Worm (Caenorhabditis elegans) whole organism, mixed stage, embryonic: ENCODE data around the gene F55C12.19.

ENCODE experiments used
- M03D4.4 ChIP-seq: sonication (generic microtip); optimal IDR thresholded peaks from 2 replicates; lab custom pipeline; 2017; ENCODE audit warnings: mild to moderate bottlenecking, missing genetic modification characterization, missing compliant biosample characterization
- bed-3 ChIP-seq: fragments of 200-800 bp; sonication (Bioruptor generic); optimal IDR thresholded peaks from 3 replicates; lab custom pipeline; 2018; ENCODE audit warnings: mild to moderate bottlenecking, missing genetic modification characterization, moderate library complexity, missing compliant biosample characterization
- blmp-1 ChIP-seq: fragments of 150-350 bp; optimal IDR thresholded peaks from 2 replicates; lab custom pipeline; 2014; ENCODE audit warnings: missing biosample characterization, missing genetic modification characterization
- ceh-39 ChIP-seq: fragments of 150-350 bp; optimal IDR thresholded peaks from 2 replicates; lab custom pipeline; 2014; ENCODE audit warnings: missing biosample characterization, missing genetic modification characterization
- ceh-43 ChIP-seq: fragments of 200-800 bp; sonication (Bioruptor generic); optimal IDR thresholded peaks from 2 replicates; lab custom pipeline; 2018; ENCODE audit warnings: mild to moderate bottlenecking, missing genetic modification characterization, moderate library complexity, missing compliant biosample characterization
- ces-1 ChIP-seq: fragments of 150-350 bp; optimal IDR thresholded peaks from 2 replicates; lab custom pipeline; 2014; ENCODE audit warnings: missing biosample characterization, missing genetic modification reagents, missing genetic modification characterization
- cnd-1 ChIP-seq: fragments of 200-800 bp; sonication (Bioruptor generic); optimal IDR thresholded peaks from 2 replicates; lab custom pipeline; 2018; ENCODE audit warnings: mild to moderate bottlenecking, missing genetic modification characterization, missing compliant biosample characterization
- drap-1 ChIP-seq: fragments of 200-800 bp; sonication (Bioruptor generic); optimal IDR thresholded peaks from 3 replicates; lab custom pipeline; 2018; ENCODE audit warnings: mild to moderate bottlenecking, missing genetic modification characterization, missing compliant biosample characterization
- elt-1 ChIP-seq: sonication (generic microtip); optimal IDR thresholded peaks from 2 replicates; lab custom pipeline; 2017; ENCODE audit warnings: missing genetic modification characterization, mild to moderate bottlenecking, missing compliant biosample characterization, antibody characterized with exemption, moderate library complexity, borderline replicate concordance; ENCODE audit not compliant: insufficient read depth
- elt-3 ChIP-seq: fragments of 150-350 bp; optimal IDR thresholded peaks from 2 replicates; lab custom pipeline; 2014; ENCODE audit warnings: missing biosample characterization, missing genetic modification characterization
- ham-2 ChIP-seq: fragments of 200-800 bp; sonication (Bioruptor generic); optimal IDR thresholded peaks from 2 replicates; lab custom pipeline; 2018; ENCODE audit warnings: mild to moderate bottlenecking, missing genetic modification characterization, missing compliant biosample characterization
- hlh-1 ChIP-seq: fragments of 150-350 bp; optimal IDR thresholded peaks from 2 replicates; lab custom pipeline; 2014; ENCODE audit warnings: missing biosample characterization, missing genetic modification reagents, missing genetic modification characterization
- lin-13 ChIP-seq: fragments of 150-350 bp; optimal IDR thresholded peaks from 2 replicates; lab custom pipeline; 2014; ENCODE audit warnings: missing biosample characterization, missing genetic modification characterization
- lin-32 ChIP-seq: fragments of 200-800 bp; sonication (Bioruptor generic); optimal IDR thresholded peaks from 2 replicates; lab custom pipeline; 2018; ENCODE audit warnings: mild to moderate bottlenecking, missing genetic modification characterization, missing compliant biosample characterization
- lsy-2 ChIP-seq: fragments of 150-350 bp; optimal IDR thresholded peaks from 2 replicates; lab custom pipeline; 2014; ENCODE audit warnings: missing biosample characterization, missing genetic modification characterization
- mab-5 ChIP-seq: fragments of 150-350 bp; optimal IDR thresholded peaks from 2 replicates; lab custom pipeline; 2014; ENCODE audit warnings: missing biosample characterization, missing genetic modification characterization
- mep-1 ChIP-seq: fragments of 150-350 bp; optimal IDR thresholded peaks from 2 replicates; lab custom pipeline; 2017; ENCODE audit warnings: missing biosample characterization, missing genetic modification reagents, missing genetic modification characterization, inconsistent platforms
- mls-2 ChIP-seq: sonication (generic microtip); optimal IDR thresholded peaks from 2 replicates; lab custom pipeline; 2016; ENCODE audit warnings: mild to moderate bottlenecking, missing genetic modification characterization, moderate library complexity, missing compliant biosample characterization
- nhr-2 ChIP-seq: fragments of 150-350 bp; optimal IDR thresholded peaks from 2 replicates; lab custom pipeline; 2014; ENCODE audit warnings: missing biosample characterization, missing genetic modification characterization
- nhr-237 ChIP-seq: fragments of 150-350 bp; optimal IDR thresholded peaks from 2 replicates; lab custom pipeline; 2014; ENCODE audit warnings: missing biosample characterization, missing genetic modification characterization
- nhr-28 ChIP-seq: fragments of 150-350 bp; optimal IDR thresholded peaks from 2 replicates; lab custom pipeline; 2014; ENCODE audit warnings: missing biosample characterization, missing genetic modification characterization
- nhr-76 ChIP-seq: sonication (generic microtip); optimal IDR thresholded peaks from 2 replicates; lab custom pipeline; 2017; ENCODE audit warnings: missing biosample characterization, missing genetic modification characterization
- pha-4 ChIP-seq: fragments of 150-350 bp; optimal IDR thresholded peaks from 2 replicates; lab custom pipeline; 2018; ENCODE audit warnings: missing biosample characterization, missing genetic modification reagents, missing genetic modification characterization
- sem-2 ChIP-seq: fragments of 200-800 bp; sonication (Bioruptor generic); optimal IDR thresholded peaks from 2 replicates; lab custom pipeline; 2018; ENCODE audit warnings: mild to moderate bottlenecking, missing genetic modification characterization, missing compliant biosample characterization
- sptf-1 ChIP-seq: sonication (generic microtip); optimal IDR thresholded peaks from 2 replicates; lab custom pipeline; 2017; ENCODE audit warnings: mild to moderate bottlenecking, missing genetic modification characterization, moderate library complexity, missing compliant biosample characterization
- tbx-8 ChIP-seq: fragments of 200-800 bp; sonication (Bioruptor generic); optimal IDR thresholded peaks from 2 replicates; lab custom pipeline; 2018; ENCODE audit warnings: mild to moderate bottlenecking, missing genetic modification characterization, moderate library complexity, missing compliant biosample characterization
- unc-120 ChIP-seq: sonication (generic microtip); optimal IDR thresholded peaks from 2 replicates; lab custom pipeline; 2017; ENCODE audit warnings: missing genetic modification characterization, missing compliant biosample characterization; ENCODE audit not compliant: poor library complexity, severe bottlenecking
- unc-39 ChIP-seq: fragments of 150-350 bp; optimal IDR thresholded peaks from 2 replicates; lab custom pipeline; 2014; ENCODE audit warnings: missing biosample characterization, missing genetic modification characterization
- unc-62 ChIP-seq: fragments of 150-350 bp; optimal IDR thresholded peaks from 2 replicates; lab custom pipeline; 2014; ENCODE audit warnings: missing biosample characterization, missing genetic modification reagents, missing genetic modification characterization
- zip-8 ChIP-seq: fragments of 150-350 bp; optimal IDR thresholded peaks from 2 replicates; lab custom pipeline; 2014; ENCODE audit warnings: missing biosample characterization, missing genetic modification characterization
- ztf-11 ChIP-seq: fragments of 150-350 bp; optimal IDR thresholded peaks from 2 replicates; lab custom pipeline; 2014; ENCODE audit warnings: missing biosample characterization, missing genetic modification characterization

Gene F55C12.19

DNA sequence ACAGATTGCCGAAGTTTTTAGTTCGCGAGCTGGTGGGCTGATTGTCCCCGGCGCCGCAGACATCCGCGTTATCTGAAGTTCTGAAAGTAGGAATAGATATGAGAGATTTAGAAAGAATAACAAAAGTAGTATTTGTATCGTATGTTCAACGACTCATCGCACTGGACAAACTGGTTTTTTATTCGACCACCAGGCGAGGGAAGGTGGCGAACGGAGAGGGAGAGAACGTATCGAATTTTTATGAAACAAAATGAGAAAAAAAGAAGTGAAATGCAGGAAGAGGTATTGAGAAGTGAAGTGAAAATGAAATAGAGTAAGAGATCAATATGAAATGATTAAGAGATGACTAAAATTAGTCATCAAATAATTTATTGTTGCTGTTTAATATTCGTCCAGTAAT is 38.6 kb upstream of the F55C12.19 start, which contains the start of gene tbc-2:
Gene tbc-2 (minus strand): TSS at position 80 of the 400 bp plus-strand sequence.
- TF ChIP-seq lsy-2 (tag; lab: Kevin White, UChicago), result no peak
- TF ChIP-seq bed-3 (GFP tag; lab: Kevin White, UChicago), result no peak
- TF ChIP-seq cnd-1 (tag; lab: Kevin White, UChicago), result no peak
- no peak for TF ChIP-seq mls-2 (tag; lab: Kevin White, UChicago)
- TF ChIP-seq ztf-11 (tag; lab: Kevin White, UChicago), result no peak
- TF ChIP-seq ham-2 (GFP tag; lab: Kevin White, UChicago), result no peak
- TF ChIP-seq nhr-2, result no peak
- no peak for TF ChIP-seq nhr-76 (tag; lab: Kevin White, UChicago)
- no peak for TF ChIP-seq M03D4.4 (tag; lab: Kevin White, UChicago)
- no peak for TF ChIP-seq unc-39 (tag; lab: Kevin White, UChicago)
- no peak for TF ChIP-seq lin-13
- TF ChIP-seq mep-1 (tag; lab: Kevin White, UChicago), result no peak
- TF ChIP-seq blmp-1, result no peak
- no peak for TF ChIP-seq nhr-28 (tag; lab: Kevin White, UChicago)
- TF ChIP-seq lin-32, result no peak
- TF ChIP-seq ceh-43 (GFP tag; lab: Kevin White, UChicago), result no peak

DNA sequence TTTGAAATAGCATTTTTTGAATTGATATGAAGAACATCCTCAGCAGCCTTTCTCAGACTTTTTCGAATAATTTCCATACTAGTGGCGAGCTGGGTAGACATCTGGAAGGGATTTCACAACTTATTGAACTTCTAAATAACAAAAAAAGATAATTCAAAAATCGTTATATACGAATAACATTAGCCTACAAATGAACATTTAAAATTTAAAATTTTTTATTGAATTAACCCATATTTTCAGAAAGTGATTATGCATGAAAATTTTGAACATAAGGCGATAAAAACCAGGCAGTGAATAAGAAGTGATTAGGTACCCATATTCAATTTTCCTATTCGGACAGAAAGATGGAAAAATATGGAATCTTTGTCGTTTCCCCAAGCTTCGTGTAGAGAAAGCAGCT is 37.5 kb upstream of the F55C12.19 start, which contains the start of gene ZK1248.11:
Gene ZK1248.11 (minus strand): TSS at position 101 of the 400 bp plus-strand sequence.
- TF ChIP-seq unc-39 (tag; lab: Kevin White, UChicago) (no peak), sem-2 (GFP tag; lab: Kevin White, UChicago) (no peak), unc-120 (tag; lab: Kevin White, UChicago) (no peak), cnd-1 (tag; lab: Kevin White, UChicago) (no peak), M03D4.4 (tag; lab: Kevin White, UChicago) (no peak), mab-5 (no peak), hlh-1 (tag; lab: Kevin White, UChicago) (no peak)
- TF ChIP-seq, all 35 proteins: peak for 0

DNA sequence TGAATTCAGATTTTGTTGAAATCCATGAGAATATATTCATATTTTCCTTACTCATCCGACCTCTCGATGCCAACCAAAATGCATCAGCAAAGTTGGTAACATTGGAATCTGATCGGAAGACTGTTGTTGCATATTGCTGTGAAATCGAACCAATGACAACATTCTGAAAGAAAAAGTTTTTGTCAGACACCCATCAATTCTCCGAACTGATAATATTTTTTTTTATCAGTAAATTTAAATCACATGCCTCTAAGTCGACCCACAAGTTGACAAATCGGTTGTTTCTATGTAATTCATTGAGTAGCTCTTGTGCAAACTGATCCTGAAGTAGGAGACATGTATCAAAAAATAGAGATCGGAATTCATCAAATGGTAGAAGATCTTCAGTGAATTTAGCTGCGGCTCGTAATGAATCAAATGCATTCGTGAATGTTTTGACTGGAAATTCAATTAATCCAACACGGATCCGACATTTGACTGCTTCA is 36.0 kb upstream of the F55C12.19 start, which contains the start of gene col-74:
Gene col-74 (plus strand): TSS at position 435 of the 485 bp plus-strand sequence.
- TF ChIP-seq ces-1 (GFP tag; lab: Kevin White, UChicago) (no peak), sem-2 (GFP tag; lab: Kevin White, UChicago) (no peak), M03D4.4 (tag; lab: Kevin White, UChicago) (no peak), ztf-11 (tag; lab: Kevin White, UChicago) (no peak), unc-62 (no peak), hlh-1 (tag; lab: Kevin White, UChicago) (no peak), bed-3 (GFP tag; lab: Kevin White, UChicago) (no peak), sptf-1 (tag; lab: Kevin White, UChicago) (no peak), lin-32 (no peak), ceh-39 (no peak), zip-8 (no peak), nhr-28 (tag; lab: Kevin White, UChicago) (no peak), nhr-2 (no peak), unc-120 (tag; lab: Kevin White, UChicago) (no peak), drap-1 (no peak), mep-1 (tag; lab: Kevin White, UChicago) (no peak), lsy-2 (tag; lab: Kevin White, UChicago) (no peak), elt-3 (tag; lab: Kevin White, UChicago) (no peak), mls-2 (tag; lab: Kevin White, UChicago) (no peak)

DNA sequence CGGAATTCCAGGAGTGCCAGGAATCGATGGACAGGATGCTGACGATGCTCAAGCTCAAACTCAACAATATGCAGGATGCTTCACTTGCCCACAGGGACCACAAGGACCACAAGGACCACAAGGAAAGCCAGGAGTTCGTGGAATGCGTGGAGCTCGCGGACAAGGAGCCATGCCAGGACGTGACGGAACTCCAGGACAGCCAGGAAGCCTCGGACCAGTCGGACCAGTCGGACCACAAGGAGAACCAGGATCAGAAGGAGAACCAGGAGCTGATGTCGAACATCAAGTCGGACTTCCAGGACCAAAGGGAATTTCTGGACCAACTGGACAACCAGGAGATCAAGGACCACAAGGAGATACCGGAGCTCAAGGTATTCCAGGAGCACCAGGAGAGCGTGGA is 34.6 kb upstream of the F55C12.19 start:
- TF ChIP-seq mab-5 (no peak), ceh-39 (no peak), nhr-76 (tag; lab: Kevin White, UChicago) (no peak), elt-3 (tag; lab: Kevin White, UChicago) (no peak), unc-62 (no peak), elt-1 (tag; lab: Kevin White, UChicago) (no peak), tbx-8 (GFP tag; lab: Kevin White, UChicago) (no peak), sptf-1 (tag; lab: Kevin White, UChicago) (no peak), unc-120 (tag; lab: Kevin White, UChicago) (no peak), nhr-237 (tag; lab: Kevin White, UChicago) (no peak), mep-1 (tag; lab: Kevin White, UChicago) (no peak), bed-3 (GFP tag; lab: Kevin White, UChicago) (no peak), drap-1 (no peak), M03D4.4 (tag; lab: Kevin White, UChicago) (no peak), ceh-43 (GFP tag; lab: Kevin White, UChicago) (no peak), nhr-28 (tag; lab: Kevin White, UChicago) (no peak), lin-32 (no peak), pha-4 (tag; lab: Kevin White, UChicago) (no peak), sem-2 (GFP tag; lab: Kevin White, UChicago) (no peak), nhr-2 (no peak)
